Worm (Caenorhabditis elegans): ENCODE results near the gene che-10.
A peak's percentile ranks its signal among the peaks of the same experiment; 100 is the strongest.

The che-10 gene

DNA sequence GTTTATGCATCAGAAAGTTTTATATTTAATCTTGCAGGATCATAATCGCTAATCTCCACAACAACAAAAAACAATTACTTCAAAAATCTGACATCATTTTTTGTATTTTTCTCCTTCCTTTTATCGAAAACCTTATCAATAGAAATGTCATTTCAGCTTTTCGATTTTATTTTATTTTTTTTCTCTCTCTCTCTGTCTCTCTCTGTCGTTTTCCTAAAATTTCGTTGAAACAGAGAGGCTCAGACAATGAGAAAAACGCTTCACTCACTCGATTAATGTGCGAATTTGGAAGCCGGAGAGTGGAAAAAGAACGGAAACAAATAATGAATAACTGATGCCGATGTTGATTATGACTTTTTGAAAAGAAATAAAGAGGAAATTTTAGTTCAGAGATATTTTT is 34.0 kb downstream of the che-10 start (continued):
- TF ChIP-seq fkh-4 (tag; optimal IDR thresholded peaks at IDR 0.05; ENCODE audit: borderline replicate concordance) (no peak), efl-3 (GFP tag; optimal IDR thresholded peaks at IDR 0.05) (no peak)

DNA sequence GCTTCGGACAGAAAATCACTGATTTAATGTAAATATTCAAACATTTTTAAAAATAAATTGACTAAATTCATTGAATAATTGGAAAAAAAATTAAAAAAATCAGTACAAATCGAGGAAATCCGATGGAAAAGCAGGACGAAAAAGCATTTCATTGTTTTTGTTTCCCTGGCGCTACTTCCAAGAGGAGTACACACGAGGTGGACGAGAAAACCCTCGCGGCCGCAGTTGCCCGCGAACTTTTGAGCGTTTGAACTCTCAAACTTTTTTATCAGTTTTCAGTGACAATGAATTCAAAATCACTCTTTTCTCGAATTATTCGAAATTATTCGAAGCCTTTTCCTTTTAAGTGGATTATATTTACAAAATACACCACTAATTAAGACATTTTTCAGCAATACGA is 35.1 kb downstream of the che-10 start, which contains the start of gene F35D11.4:
Gene F35D11.4, plus strand, starts transcription at position 393 of the 400 bp plus-strand sequence.
- TF ChIP-seq unc-98 (GFP tag; IDR thresholded peaks at IDR 0.05) (peak; percentile 66), zip-4 (GFP tag; optimal IDR thresholded peaks at IDR 0.05) (peak; percentile 34), ets-5 (GFP tag; IDR thresholded peaks at IDR 0.05) (no peak), nhr-237 (tag; optimal IDR thresholded peaks at IDR 0.05) (no peak), irx-1 (tag; optimal IDR thresholded peaks at IDR 0.05) (peak; percentile 81), mab-9 (GFP tag; IDR thresholded peaks at IDR 0.05) (peak; percentile 45; the same call in 1 of the 2 replicates), fos-1 (tag; optimal IDR thresholded peaks at IDR 0.05) (no peak), vab-15 (tag; optimal IDR thresholded peaks at IDR 0.05) (no peak), snpc-4 (tag; optimal IDR thresholded peaks at IDR 0.05) (peak; percentile 7), ztf-4 (tag; optimal IDR thresholded peaks at IDR 0.05) (peak; percentile 16), jun-1 (tag; optimal IDR thresholded peaks at IDR 0.05) (no peak), blmp-1 (tag; optimal IDR thresholded peaks at IDR 0.05) (peak; percentile 61), nhr-76 (tag; optimal IDR thresholded peaks at IDR 0.05) (no peak), fkh-4 (tag; optimal IDR thresholded peaks at IDR 0.05; ENCODE audit: borderline replicate concordance) (peak; percentile 77), pag-3 (tag; optimal IDR thresholded peaks at IDR 0.05; ENCODE audit: borderline replicate concordance, insufficient read depth) (no peak), sup-37 (GFP tag; optimal IDR thresholded peaks at IDR 0.05) (peak; percentile 62), rnt-1 (tag; optimal IDR thresholded peaks at IDR 0.05) (peak; percentile 99), pax-3 (tag; optimal IDR thresholded peaks at IDR 0.05) (peak; percentile 87), efl-1 (optimal IDR thresholded peaks at IDR 0.05) (peak; percentile 94), efl-1 (GFP tag; optimal IDR thresholded peaks at IDR 0.05 in 1 of 2) (peak; percentile 91 to 99), ceh-88 (GFP tag; IDR thresholded peaks at IDR 0.05) (peak; percentile 39; the same call in 1 of the 2 replicates), nhr-47 (tag; optimal IDR thresholded peaks at IDR 0.05) (peak; percentile 89), alr-1 (tag; optimal IDR thresholded peaks at IDR 0.05; ENCODE audit: borderline replicate concordance) (no peak), zag-1 (tag; optimal IDR thresholded peaks at IDR 0.05) (no peak), skn-1 (tag; optimal IDR thresholded peaks at IDR 0.05) (peak; percentile 5), hpl-2 (GFP tag; optimal IDR thresholded peaks at IDR 0.05) (no peak), elt-2 (tag; optimal IDR thresholded peaks at IDR 0.05) (peak; percentile 90), xbp-1 (tag; optimal IDR thresholded peaks at IDR 0.05) (peak; percentile 85), nhr-84 (tag; optimal IDR thresholded peaks at IDR 0.05) (no peak), snu-23 (GFP tag; optimal IDR thresholded peaks at IDR 0.05) (peak; percentile 87), lin-14 (GFP tag; optimal IDR thresholded peaks at IDR 0.05) (peak; percentile 87), lsy-2 (tag; optimal IDR thresholded peaks at IDR 0.05) (peak; percentile 77 to 85), sox-4 (tag; optimal IDR thresholded peaks at IDR 0.05) (peak; percentile 88), egl-13 (tag; optimal IDR thresholded peaks at IDR 0.05) (peak; percentile 79), nhr-12 (tag; optimal IDR thresholded peaks at IDR 0.05) (no peak), nhr-28 (tag; optimal IDR thresholded peaks at IDR 0.05) (no peak), mdl-1 (tag; optimal IDR thresholded peaks at IDR 0.05) (peak in 1 of 2 experiments; percentile 67), efl-3 (GFP tag; optimal IDR thresholded peaks at IDR 0.05) (no peak), egl-27 (tag; optimal IDR thresholded peaks at IDR 0.05) (no peak), mef-2 (tag; optimal IDR thresholded peaks at IDR 0.05) (no peak), lir-3 (tag; optimal IDR thresholded peaks at IDR 0.05; ENCODE audit: poor library complexity) (peak; percentile 97), tbx-2 (tag; optimal IDR thresholded peaks at IDR 0.05) (peak; percentile 90), lin-35 (GFP tag; optimal IDR thresholded peaks at IDR 0.05) (peak; percentile 89 to 93), ceh-90 (tag; optimal IDR thresholded peaks at IDR 0.05) (peak; percentile 87), ceh-82 (tag; optimal IDR thresholded peaks at IDR 0.05) (peak; percentile 33 to 74 (median 63)), nhr-77 (tag; optimal IDR thresholded peaks at IDR 0.05) (peak; percentile 34), grh-1 (GFP tag; IDR thresholded peaks at IDR 0.05) (peak; percentile 66), Y116A8C.19 (tag; optimal IDR thresholded peaks at IDR 0.05; ENCODE audit: borderline replicate concordance) (peak; percentile 49), ama-1 (optimal IDR thresholded peaks at IDR 0.05) (no peak), C34B4.2 (tag; optimal IDR thresholded peaks at IDR 0.05) (no peak), ceh-8 (GFP tag; optimal IDR thresholded peaks at IDR 0.05) (no peak)
